Worm (Caenorhabditis elegans) whole organism, L1 larva: ENCODE data around the gene C27F2.7.

Source experiments
- C16A3.4 ChIP-seq: fragments of 150-350 bp; optimal IDR thresholded peaks from 2 replicates; lab custom pipeline; 2014; ENCODE audit warnings: missing biosample characterization, missing genetic modification characterization
- C34B4.2 ChIP-seq: sonication (generic microtip); optimal IDR thresholded peaks from 2 replicates; lab custom pipeline; 2017; ENCODE audit warnings: mild to moderate bottlenecking, missing genetic modification characterization, missing compliant biosample characterization
- Y116A8C.19 ChIP-seq: sonication (generic microtip); optimal IDR thresholded peaks from 2 replicates; lab custom pipeline; 2016; ENCODE audit warnings: missing compliant biosample characterization, missing genetic modification characterization, borderline replicate concordance
- alr-1 ChIP-seq: fragments of 200-800 bp; sonication (Bioruptor generic); optimal IDR thresholded peaks from 2 replicates; lab custom pipeline; 2018; ENCODE audit warnings: borderline replicate concordance, mild to moderate bottlenecking, missing genetic modification characterization, missing compliant biosample characterization
- ama-1 ChIP-seq: fragments of 150-350 bp; optimal IDR thresholded peaks from 2 replicates; lab custom pipeline; 2014
- ceh-88 ChIP-seq: fragments of 200-800 bp; sonication (Bioruptor generic); IDR thresholded peaks from 2 replicates; pipeline ENCODE4 v1.3.6; 2022; ENCODE audit warnings: missing genetic modification characterization, missing compliant biosample characterization
- ceh-90 ChIP-seq: sonication (generic microtip); optimal IDR thresholded peaks from 2 replicates; lab custom pipeline; 2016; ENCODE audit warnings: missing genetic modification characterization, missing compliant biosample characterization
- dpl-1 ChIP-seq, 3 experiments: fragments of 150-350 bp in 2 of 3; sonication (generic microtip) in 1 of 3; optimal IDR thresholded peaks; 2 replicates each; lab custom pipeline; 2014 to 2017; ENCODE audit warnings: missing biosample characterization in 3 of 3, missing genetic modification characterization in 3 of 3, missing genetic modification reagents in 3 of 3
- dsc-1 ChIP-seq: sonication (generic microtip); optimal IDR thresholded peaks from 2 replicates; lab custom pipeline; 2016; ENCODE audit warnings: mild to moderate bottlenecking, missing genetic modification characterization, missing compliant biosample characterization
- efl-1 ChIP-seq, 4 experiments: fragments of 150-350 bp; optimal IDR thresholded peaks in 3 of 4; peaks in 1 of 4; 1 replicate in 1 of 4; 2 replicates in 3 of 4; lab custom pipeline; 2014; ENCODE audit warnings: missing biosample characterization in 2 of 4, missing genetic modification characterization in 2 of 4, missing genetic modification reagents in 2 of 4
- efl-3 ChIP-seq: fragments of 200-800 bp; sonication (Bioruptor generic); optimal IDR thresholded peaks from 2 replicates; lab custom pipeline; 2018; ENCODE audit warnings: mild to moderate bottlenecking, missing genetic modification characterization, missing compliant biosample characterization
- egl-13 ChIP-seq: sonication (generic microtip); optimal IDR thresholded peaks from 2 replicates; lab custom pipeline; 2016; ENCODE audit warnings: missing genotype, missing genetic modification reagents, missing genetic modification characterization, missing compliant biosample characterization
- egl-27 ChIP-seq, 2 experiments: fragments of 150-350 bp in 1 of 2; sonication (generic microtip); optimal IDR thresholded peaks; 3 replicates each; lab custom pipeline; 2017 to 2018; ENCODE audit warnings: missing biosample characterization in 2 of 2, missing genetic modification characterization in 2 of 2, missing genetic modification reagents in 2 of 2
- elt-2 ChIP-seq: sonication (generic microtip); optimal IDR thresholded peaks from 2 replicates; lab custom pipeline; 2016; ENCODE audit warnings: missing genetic modification characterization, mild to moderate bottlenecking, inconsistent platforms, missing compliant biosample characterization, missing genetic modification reagents
- elt-3 ChIP-seq, 6 experiments: fragments of 150-350 bp in 1 of 6; sonication (generic microtip); optimal IDR thresholded peaks; 2 replicates each; lab custom pipeline; 2017 to 2018; ENCODE audit warnings: missing biosample characterization in 6 of 6, missing genetic modification characterization in 6 of 6, inconsistent platforms in 1 of 6
- ets-5 ChIP-seq: fragments of 200-800 bp; sonication (Bioruptor generic); IDR thresholded peaks from 2 replicates; pipeline ENCODE4 v1.3.6; 2022; ENCODE audit warnings: missing genetic modification characterization, missing compliant biosample characterization
- fkh-4 ChIP-seq: sonication (generic microtip); optimal IDR thresholded peaks from 2 replicates; lab custom pipeline; 2016; ENCODE audit warnings: missing compliant biosample characterization, missing genetic modification characterization, borderline replicate concordance
- fkh-8 ChIP-seq: sonication (generic microtip); optimal IDR thresholded peaks from 2 replicates; lab custom pipeline; 2016; ENCODE audit warnings: mild to moderate bottlenecking, missing genetic modification characterization, missing compliant biosample characterization
- hlh-17 ChIP-seq: fragments of 200-800 bp; sonication (Bioruptor generic); optimal IDR thresholded peaks from 2 replicates; lab custom pipeline; 2018; ENCODE audit warnings: missing genetic modification characterization, mild to moderate bottlenecking, missing compliant biosample characterization, moderate library complexity, borderline replicate concordance
- hpl-2 ChIP-seq: fragments of 150-350 bp; optimal IDR thresholded peaks from 2 replicates; lab custom pipeline; 2014; ENCODE audit warnings: missing biosample characterization, missing genetic modification reagents, missing genetic modification characterization
- isw-1 ChIP-seq: fragments of 200-800 bp; sonication (Bioruptor generic); IDR thresholded peaks from 2 replicates; pipeline ENCODE4 v1.3.6; 2022; ENCODE audit warnings: missing genetic modification characterization, missing compliant biosample characterization
- jun-1 ChIP-seq: fragments of 150-350 bp; optimal IDR thresholded peaks from 2 replicates; lab custom pipeline; 2014; ENCODE audit warnings: missing biosample characterization, missing genetic modification reagents, missing genetic modification characterization
- lin-14 ChIP-seq: fragments of 200-800 bp; sonication (Bioruptor generic); optimal IDR thresholded peaks from 2 replicates; lab custom pipeline; 2018; ENCODE audit warnings: mild to moderate bottlenecking, missing genetic modification characterization, moderate library complexity, missing compliant biosample characterization
- lin-15B ChIP-seq: fragments of 150-350 bp; sonication (generic microtip); optimal IDR thresholded peaks from 3 replicates; lab custom pipeline; 2014; ENCODE audit warnings: missing biosample characterization, missing genetic modification characterization
- lin-35 ChIP-seq, 2 experiments: fragments of 150-350 bp; optimal IDR thresholded peaks; 2 replicates each; lab custom pipeline; 2014; ENCODE audit warnings: missing biosample characterization in 2 of 2, missing genetic modification characterization in 2 of 2, missing genetic modification reagents in 2 of 2
- lir-3 ChIP-seq: sonication (generic microtip); optimal IDR thresholded peaks from 2 replicates; lab custom pipeline; 2016; ENCODE audit warnings: mild to moderate bottlenecking, missing genetic modification characterization, moderate library complexity, missing compliant biosample characterization; ENCODE audit not compliant: poor library complexity
- mdl-1 ChIP-seq, 2 experiments: fragments of 150-350 bp; optimal IDR thresholded peaks; 2 replicates each; lab custom pipeline; 2014 to 2017; ENCODE audit warnings: missing biosample characterization in 2 of 2, missing genetic modification characterization in 2 of 2, inconsistent platforms in 1 of 2
- mef-2 ChIP-seq: fragments of 150-350 bp; optimal IDR thresholded peaks from 2 replicates; lab custom pipeline; 2014; ENCODE audit warnings: missing biosample characterization, missing genetic modification characterization
- nhr-11 ChIP-seq: fragments of 150-350 bp; optimal IDR thresholded peaks from 2 replicates; lab custom pipeline; 2014; ENCODE audit warnings: missing biosample characterization, missing genetic modification characterization
- nhr-12 ChIP-seq: sonication (generic microtip); optimal IDR thresholded peaks from 2 replicates; lab custom pipeline; 2017; ENCODE audit warnings: missing biosample characterization, missing genetic modification characterization
- nhr-19 ChIP-seq: fragments of 200-800 bp; sonication (Bioruptor generic); conservative IDR thresholded peaks from 2 replicates; pipeline ENCODE4 v1.3.6; 2022; ENCODE audit warnings: missing genetic modification characterization, missing compliant biosample characterization
- nhr-47 ChIP-seq: sonication (generic microtip); optimal IDR thresholded peaks from 2 replicates; lab custom pipeline; 2016; ENCODE audit warnings: mild to moderate bottlenecking, missing genetic modification characterization, moderate library complexity, missing compliant biosample characterization
- nhr-71 ChIP-seq: sonication (generic microtip); optimal IDR thresholded peaks from 2 replicates; lab custom pipeline; 2016; ENCODE audit warnings: mild to moderate bottlenecking, missing genetic modification characterization, moderate library complexity, missing compliant biosample characterization
- nhr-76 ChIP-seq: sonication (generic microtip); optimal IDR thresholded peaks from 2 replicates; lab custom pipeline; 2017; ENCODE audit warnings: missing biosample characterization, missing genetic modification characterization
- nhr-77 ChIP-seq: fragments of 150-350 bp; optimal IDR thresholded peaks from 2 replicates; lab custom pipeline; 2014; ENCODE audit warnings: missing biosample characterization, missing genetic modification characterization
- nhr-85 ChIP-seq: sonication (generic microtip); peaks from one replicate; lab custom pipeline; 2016; ENCODE audit warnings: missing genetic modification characterization, inconsistent platforms, missing compliant biosample characterization
- pag-3 ChIP-seq: sonication (generic microtip); optimal IDR thresholded peaks from 2 replicates; lab custom pipeline; 2017; ENCODE audit warnings: missing genetic modification characterization, mild to moderate bottlenecking, missing compliant biosample characterization, antibody characterized with exemption, borderline replicate concordance; ENCODE audit not compliant: insufficient read depth
- pqm-1 ChIP-seq: sonication (generic microtip); optimal IDR thresholded peaks from 3 replicates; lab custom pipeline; 2017; ENCODE audit warnings: missing biosample characterization, missing genetic modification characterization
- rnt-1 ChIP-seq: sonication (generic microtip); optimal IDR thresholded peaks from 2 replicates; lab custom pipeline; 2016; ENCODE audit warnings: mild to moderate bottlenecking, missing genetic modification characterization, moderate library complexity, missing compliant biosample characterization
- snpc-4 ChIP-seq: fragments of 150-350 bp; optimal IDR thresholded peaks from 2 replicates; lab custom pipeline; 2014; ENCODE audit warnings: missing biosample characterization, missing genetic modification characterization
- sox-4 ChIP-seq: sonication (generic microtip); optimal IDR thresholded peaks from 2 replicates; lab custom pipeline; 2016; ENCODE audit warnings: missing genetic modification characterization, missing compliant biosample characterization
- sptf-1 ChIP-seq: fragments of 150-350 bp; optimal IDR thresholded peaks from 2 replicates; lab custom pipeline; 2014; ENCODE audit warnings: missing biosample characterization, missing genetic modification characterization
- tbx-2 ChIP-seq: sonication (generic microtip); optimal IDR thresholded peaks from 2 replicates; lab custom pipeline; 2016; ENCODE audit warnings: missing genetic modification characterization, missing compliant biosample characterization
- unc-130 ChIP-seq: fragments of 150-350 bp; optimal IDR thresholded peaks from 2 replicates; lab custom pipeline; 2017; ENCODE audit warnings: missing biosample characterization, missing genetic modification characterization, inconsistent platforms
- unc-86 ChIP-seq: sonication (generic microtip); optimal IDR thresholded peaks from 2 replicates; lab custom pipeline; 2016; ENCODE audit warnings: missing genetic modification characterization, missing compliant biosample characterization
- zag-1 ChIP-seq: fragments of 150-350 bp; optimal IDR thresholded peaks from 2 replicates; lab custom pipeline; 2014; ENCODE audit warnings: missing biosample characterization, missing genetic modification characterization
- zip-4 ChIP-seq: fragments of 200-800 bp; sonication (Bioruptor generic); optimal IDR thresholded peaks from 2 replicates; lab custom pipeline; 2018; ENCODE audit warnings: mild to moderate bottlenecking, missing genetic modification characterization, moderate library complexity, missing compliant biosample characterization
- ztf-11 ChIP-seq, 2 experiments: sonication (generic microtip); optimal IDR thresholded peaks; 2 replicates each; lab custom pipeline; 2016 to 2017; ENCODE audit warnings: missing genetic modification characterization in 2 of 2, missing biosample characterization in 1 of 2, missing compliant biosample characterization in 1 of 2

C27F2.7 gene

DNA sequence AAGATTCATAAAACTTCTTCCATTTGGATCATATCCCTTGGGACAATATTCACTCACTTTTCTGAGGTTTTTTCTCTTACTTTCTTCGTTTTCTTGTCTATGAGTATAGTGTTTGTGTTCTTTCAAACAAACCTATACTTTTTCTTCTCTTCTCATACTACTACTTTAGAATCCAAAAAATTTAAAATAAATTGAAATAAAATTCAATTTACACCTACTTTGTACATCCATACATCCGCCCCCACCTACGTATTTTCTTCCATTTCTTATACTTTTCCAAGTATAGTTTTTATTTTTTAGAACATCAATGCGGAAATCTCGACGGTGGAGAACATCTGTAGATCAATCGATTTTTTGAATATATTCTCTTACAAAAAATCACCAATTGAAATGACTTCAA is 19.0 kb downstream of the C27F2.7 start, which contains the start of gene nca-2:
TSS of gene nca-2 (plus strand) at position 301 of the 400 bp plus-strand sequence.
- no peak for TF ChIP-seq ceh-90 (tag; lab: Kevin White, UChicago)
- TF ChIP-seq hpl-2 = no peak
- TF ChIP-seq lin-35 (GFP tag; optimal IDR thresholded peaks at IDR 0.05; lab: Kevin White, UChicago) = no peak
- TF ChIP-seq rnt-1 (tag; lab: Kevin White, UChicago) = no peak
- TF ChIP-seq elt-3 (tag; optimal IDR thresholded peaks at IDR 0.05; lab: Kevin White, UChicago) = no peak
- no peak for TF ChIP-seq egl-27 (tag; optimal IDR thresholded peaks at IDR 0.05; lab: Kevin White, UChicago)
- TF ChIP-seq hlh-17 (GFP tag; lab: Kevin White, UChicago) = no peak

DNA sequence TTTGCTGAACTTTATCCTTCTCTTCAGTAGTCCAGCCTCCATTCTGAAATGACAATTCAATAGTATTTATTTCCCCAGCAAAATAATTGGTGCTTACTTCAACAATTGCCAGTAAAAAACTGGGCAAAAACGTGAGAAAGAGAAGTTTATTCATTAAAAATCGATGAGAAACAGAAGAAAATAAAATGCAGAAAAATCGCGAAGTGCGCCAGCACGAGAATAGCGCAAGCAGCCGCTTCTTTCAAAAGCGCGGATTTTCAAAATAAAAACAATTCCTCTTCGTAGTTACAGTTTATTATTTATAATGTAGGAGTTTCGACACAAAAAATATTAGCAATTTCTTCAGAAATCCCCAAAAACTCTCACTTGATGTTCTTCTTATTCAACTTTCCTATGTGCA is 21.4 kb downstream of the C27F2.7 start, which contains the start of gene C27F2.9:
TSS of gene C27F2.9 (minus strand) at position 159 of the 400 bp plus-strand sequence.
- TF ChIP-seq nhr-76 (tag; lab: Kevin White, UChicago) (no peak), lin-15B (peak; percentile 75), nhr-12 (peak; percentile 21), elt-2 (tag; lab: Kevin White, UChicago) (peak; percentile 74), C34B4.2 (peak; percentile 36), lir-3 (peak; percentile 77), nhr-71 (tag; lab: Kevin White, UChicago) (peak; percentile 95), egl-13 (peak; percentile 84), snpc-4 (tag; lab: Kevin White, UChicago) (peak; percentile 73), zag-1 (peak; percentile 18), fkh-4 (tag; lab: Kevin White, UChicago) (peak; percentile 44), lin-14 (GFP tag; lab: Kevin White, UChicago) (peak; percentile 88), sptf-1 (tag; lab: Kevin White, UChicago) (no peak), tbx-2 (tag; lab: Kevin White, UChicago) (peak; percentile 93), nhr-11 (peak; percentile 90), mef-2 (tag; lab: Kevin White, UChicago) (peak; percentile 5), isw-1 (GFP tag; lab: Robert Waterston, UW) (peak; percentile 91), hpl-2 (no peak), lin-35 (GFP tag; optimal IDR thresholded peaks at IDR 0.05; lab: Kevin White, UChicago) (peak; percentile 99 to 100), pqm-1 (tag; lab: Kevin White, UChicago) (no peak), ztf-11 (tag; optimal IDR thresholded peaks at IDR 0.05; lab: Kevin White, UChicago) (peak in 1 of 2 experiments; percentile 83), nhr-47 (tag; lab: Kevin White, UChicago) (peak; percentile 95), ama-1 (peak; percentile 9), Y116A8C.19 (tag; lab: Kevin White, UChicago) (no peak), dsc-1 (tag; lab: Kevin White, UChicago) (peak; percentile 94), nhr-77 (tag; lab: Kevin White, UChicago) (peak; percentile 72), C16A3.4 (tag; lab: Kevin White, UChicago) (peak; percentile 92), unc-86 (tag; lab: Kevin White, UChicago) (peak; percentile 89), dpl-1 (GFP tag; optimal IDR thresholded peaks at IDR 0.05; lab: Kevin White, UChicago) (peak; percentile 99 to 100 (median 99)), jun-1 (peak; percentile 79), nhr-19 (peak; percentile 91), ets-5 (GFP tag; lab: Robert Waterston, UW) (no peak), efl-1 (optimal IDR thresholded peaks at IDR 0.05; lab: Kevin White, UChicago) (peak; percentile 98 to 99), efl-1 (GFP tag; optimal IDR thresholded peaks at IDR 0.05 in 1 of 2; lab: Kevin White, UChicago) (peak; percentile 99 to 100), unc-130 (tag; lab: Kevin White, UChicago) (peak; percentile 81), nhr-85 (tag; lab: Kevin White, UChicago) (peak; percentile 93), pag-3 (tag; lab: Kevin White, UChicago) (peak; percentile 67), fkh-8 (tag; lab: Kevin White, UChicago) (peak; percentile 84), sox-4 (peak; percentile 82), mdl-1 (tag; optimal IDR thresholded peaks at IDR 0.05; lab: Kevin White, UChicago) (peak in 1 of 2 experiments; percentile 71), rnt-1 (tag; lab: Kevin White, UChicago) (peak; percentile 96), ceh-88 (GFP tag; lab: Robert Waterston, UW) (peak; percentile 57; the same call in 1 of the 2 replicates), efl-3 (GFP tag; lab: Kevin White, UChicago) (peak; percentile 19), alr-1 (tag; lab: Kevin White, UChicago) (no peak), zip-4 (GFP tag; lab: Kevin White, UChicago) (peak; percentile 72)
